Fruit fly (Drosophila melanogaster) whole organism, adult: Measurements from ENCODE around the gene CG4291.

Source experiments
- CG11617 ChIP-seq: fragments of 200-800 bp; sonication (Bioruptor generic); optimal IDR thresholded peaks from 2 replicates; lab custom pipeline; 2017; ENCODE audit warnings: mild to moderate bottlenecking, missing biosample characterization, missing genetic modification reagents, missing genetic modification characterization
- CG12768 ChIP-seq: fragments of 200-800 bp; sonication (Bioruptor generic); optimal IDR thresholded peaks from 2 replicates; lab custom pipeline; 2017; ENCODE audit warnings: missing biosample characterization, missing genetic modification characterization, mild to moderate bottlenecking, moderate library complexity, missing genetic modification reagents
- CG14711 ChIP-seq: fragments of 200-800 bp; sonication (Bioruptor generic); optimal IDR thresholded peaks from 2 replicates; lab custom pipeline; 2018; ENCODE audit warnings: missing biosample characterization, mild to moderate bottlenecking, missing genetic modification characterization, moderate library complexity
- CG1620 ChIP-seq: fragments of 200-800 bp; sonication (Bioruptor generic); optimal IDR thresholded peaks from 2 replicates; lab custom pipeline; 2016; ENCODE audit warnings: missing biosample characterization, missing genetic modification characterization
- CG33017 ChIP-seq: fragments of 200-800 bp; sonication (Bioruptor generic); optimal IDR thresholded peaks from 2 replicates; lab custom pipeline; 2018; ENCODE audit warnings: missing biosample characterization, mild to moderate bottlenecking, missing genetic modification characterization, moderate library complexity
- CG5204 ChIP-seq: fragments of 200-800 bp; sonication (Bioruptor generic); optimal IDR thresholded peaks from 2 replicates; lab custom pipeline; 2016; ENCODE audit warnings: missing biosample characterization, missing genetic modification characterization
- CG7045 ChIP-seq: fragments of 200-800 bp; sonication (Bioruptor generic); optimal IDR thresholded peaks from 2 replicates; lab custom pipeline; 2017; ENCODE audit warnings: missing biosample characterization, mild to moderate bottlenecking, missing genetic modification characterization
- CG7101 ChIP-seq: fragments of 200-800 bp; sonication (Bioruptor generic); optimal IDR thresholded peaks from 2 replicates; lab custom pipeline; 2018; ENCODE audit warnings: missing biosample characterization, mild to moderate bottlenecking, missing genetic modification characterization, moderate library complexity
- Clk ChIP-seq: fragments of 200-800 bp; sonication (Bioruptor generic); optimal IDR thresholded peaks from 2 replicates; lab custom pipeline; 2017; ENCODE audit warnings: missing biosample characterization, missing genetic modification characterization
- Crg-1 ChIP-seq: fragments of 200-800 bp; sonication (Bioruptor generic); optimal IDR thresholded peaks from 2 replicates; lab custom pipeline; 2016; ENCODE audit warnings: missing biosample characterization, missing genetic modification characterization
- Hr96 ChIP-seq: fragments of 200-800 bp; sonication (Bioruptor generic); optimal IDR thresholded peaks from 2 replicates; lab custom pipeline; 2016; ENCODE audit warnings: missing biosample characterization, missing genetic modification characterization
- Mnt ChIP-seq: fragments of 200-800 bp; sonication (Bioruptor generic); optimal IDR thresholded peaks from 2 replicates; lab custom pipeline; 2016; ENCODE audit warnings: missing biosample characterization, mild to moderate bottlenecking, missing genetic modification characterization
- bab1 ChIP-seq: fragments of 200-800 bp; sonication (Bioruptor generic); optimal IDR thresholded peaks from 3 replicates; lab custom pipeline; 2019; ENCODE audit warnings: missing biosample characterization, mild to moderate bottlenecking, missing genetic modification characterization, moderate library complexity
- cic ChIP-seq: fragments of 200-800 bp; sonication (Bioruptor generic); optimal IDR thresholded peaks from 2 replicates; lab custom pipeline; 2017; ENCODE audit warnings: missing biosample characterization, mild to moderate bottlenecking, missing genetic modification characterization, moderate library complexity
- cnc ChIP-seq, 2 experiments: fragments of >200 bp; optimal IDR thresholded peaks; 2 replicates each; lab custom pipeline; 2017
- kay ChIP-seq: fragments of 200-800 bp; sonication (Bioruptor generic); peaks from one replicate; lab custom pipeline; 2016; ENCODE audit warnings: missing biosample characterization, missing genetic modification characterization, borderline replicate concordance
- ovo ChIP-seq: fragments of 200-800 bp; sonication (Bioruptor generic); optimal IDR thresholded peaks from 2 replicates; lab custom pipeline; 2016; ENCODE audit warnings: missing biosample characterization, missing genetic modification characterization
- pad ChIP-seq: fragments of 200-800 bp; sonication (Bioruptor generic); optimal IDR thresholded peaks from 3 replicates; lab custom pipeline; 2017; ENCODE audit warnings: missing biosample characterization, missing genetic modification characterization, mild to moderate bottlenecking, moderate library complexity, missing genetic modification reagents
- tj ChIP-seq: fragments of 200-800 bp; sonication (Bioruptor generic); optimal IDR thresholded peaks from 3 replicates; lab custom pipeline; 2017; ENCODE audit warnings: missing biosample characterization, mild to moderate bottlenecking, missing genetic modification characterization, moderate library complexity
- toe ChIP-seq: fragments of 200-800 bp; sonication (Bioruptor generic); optimal IDR thresholded peaks from 2 replicates; lab custom pipeline; 2016; ENCODE audit warnings: missing biosample characterization, missing genetic modification characterization

Gene CG4291

DNA sequence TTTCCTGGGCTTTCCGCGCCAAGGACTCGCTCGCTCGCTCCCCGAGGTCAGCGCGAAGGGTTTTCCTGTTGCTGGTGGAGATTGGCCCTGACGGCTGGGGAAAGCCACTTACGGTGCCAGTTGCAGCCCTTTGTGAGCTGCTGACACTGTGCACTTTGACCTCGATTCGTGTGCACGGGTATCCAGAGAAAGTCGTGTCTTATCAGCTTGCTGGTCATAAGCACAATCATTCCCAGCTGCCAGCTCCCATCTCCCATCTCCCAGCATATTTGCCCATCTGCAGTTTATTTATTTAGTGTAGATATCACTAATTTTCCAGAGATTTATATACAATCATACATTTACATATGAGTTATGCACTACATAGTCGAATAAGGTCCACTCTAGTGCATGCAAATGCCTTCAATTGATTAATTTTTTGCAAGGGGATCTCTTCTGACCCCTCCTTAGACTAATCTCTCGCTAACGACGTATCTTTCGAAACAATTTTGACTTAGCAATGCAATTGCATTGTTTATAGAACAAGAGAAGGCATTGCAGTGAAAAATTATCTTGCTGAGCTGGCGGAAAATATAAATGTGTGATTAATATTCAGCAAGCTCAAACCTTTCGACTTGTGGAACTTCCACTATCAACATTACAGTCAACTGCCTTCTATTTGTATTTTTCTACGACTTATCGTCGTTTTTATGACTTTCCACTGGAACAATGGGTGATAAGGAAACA is 30.4 kb downstream of the CG4291 start:
- TF ChIP-seq toe (GFP tag; lab: Kevin White, UChicago) (no peak), tj (GFP tag; lab: Kevin White, UChicago) (peak; percentile 93), CG11617 (GFP tag; lab: Kevin White, UChicago) (no peak), Clk (GFP tag; lab: Kevin White, UChicago) (no peak), kay (GFP tag; lab: Kevin White, UChicago) (no peak), CG5204 (no peak), Crg-1 (GFP tag; lab: Kevin White, UChicago) (peak; percentile 16), CG7101 (tag; lab: Kevin White, UChicago) (peak; percentile 4), pad (GFP tag; lab: Kevin White, UChicago) (no peak), cic (peak; percentile 21), Mnt (no peak), CG7045 (no peak)

DNA sequence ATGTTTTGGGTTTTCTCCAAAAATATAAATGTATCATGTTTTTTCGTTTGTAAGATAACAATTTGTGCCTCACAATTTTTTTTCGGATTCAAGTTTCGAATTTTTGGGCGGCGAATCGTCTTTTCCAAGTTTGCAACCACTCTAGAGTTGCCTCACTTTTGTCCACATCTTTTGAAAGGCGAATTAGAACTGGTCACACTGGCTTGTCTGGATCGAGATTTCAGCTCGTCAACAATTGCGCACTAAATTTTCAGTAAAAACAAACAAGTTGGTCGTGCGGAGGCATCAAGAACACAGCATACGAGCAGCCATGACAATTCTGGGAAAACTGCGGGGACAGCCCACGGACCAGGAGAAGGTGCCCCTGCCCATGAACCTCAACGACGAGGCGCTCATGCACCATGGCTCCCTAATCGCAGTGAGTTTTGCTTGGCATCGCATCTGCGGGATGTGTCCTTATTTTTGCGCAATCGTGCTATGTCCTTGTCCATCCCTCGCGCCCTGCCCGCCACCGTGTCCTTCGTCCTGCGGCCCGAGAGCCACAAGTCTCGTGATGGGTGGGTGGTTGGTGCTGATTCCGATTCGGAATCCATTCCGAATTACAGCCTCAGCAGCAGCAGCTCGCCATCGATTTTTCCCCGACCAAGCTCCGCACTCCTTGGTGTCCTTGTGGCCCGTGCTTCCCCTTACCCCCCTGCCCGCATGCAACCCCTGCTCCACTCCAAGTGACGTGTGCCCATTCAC is 31.1 kb downstream of the CG4291 start, which contains the start of gene CG3662:
CG3662 (plus strand) TSS at position 48 of the 744 bp plus-strand sequence.
- TF ChIP-seq CG7045 (no peak), kay (GFP tag; lab: Kevin White, UChicago) (no peak), CG33017 (peak; percentile 14), Hr96 (GFP tag; lab: Kevin White, UChicago) (peak; percentile 9), tj (GFP tag; lab: Kevin White, UChicago) (no peak), bab1 (GFP tag; lab: Kevin White, UChicago) (peak; percentile 68), CG12768 (GFP tag; lab: Kevin White, UChicago) (peak; percentile 20), pad (GFP tag; lab: Kevin White, UChicago) (no peak), Crg-1 (GFP tag; lab: Kevin White, UChicago) (peak; percentile 10), CG7101 (tag; lab: Kevin White, UChicago) (peak; percentile 37), cic (no peak), CG14711 (tag; lab: Kevin White, UChicago) (peak; percentile 97), CG1620 (GFP tag; lab: Kevin White, UChicago) (no peak), ovo (GFP tag; lab: Kevin White, UChicago) (no peak), Clk (GFP tag; lab: Kevin White, UChicago) (no peak), Mnt (peak; percentile 30), cnc (optimal IDR thresholded peaks at IDR 0.05; lab: Kevin White, UChicago) (no peak), toe (GFP tag; lab: Kevin White, UChicago) (no peak), CG11617 (GFP tag; lab: Kevin White, UChicago) (peak; percentile 4), CG5204 (no peak)

- TF ChIP-seq cnc (optimal IDR thresholded peaks at IDR 0.05; lab: Kevin White, UChicago) (no peak), Hr96 (GFP tag; lab: Kevin White, UChicago) (peak; percentile 60), pad (GFP tag; lab: Kevin White, UChicago) (peak; percentile 55), cic (peak; percentile 21), tj (GFP tag; lab: Kevin White, UChicago) (peak; percentile 79), CG33017 (peak; percentile 46), toe (GFP tag; lab: Kevin White, UChicago) (peak; percentile 86), bab1 (GFP tag; lab: Kevin White, UChicago) (peak; percentile 53), CG11617 (GFP tag; lab: Kevin White, UChicago) (peak; percentile 78), ovo (GFP tag; lab: Kevin White, UChicago) (no peak), CG1620 (GFP tag; lab: Kevin White, UChicago) (peak; percentile 71), Mnt (peak; percentile 64), CG14711 (tag; lab: Kevin White, UChicago) (peak; percentile 68), Crg-1 (GFP tag; lab: Kevin White, UChicago) (peak; percentile 66), CG7101 (tag; lab: Kevin White, UChicago) (peak; percentile 75), kay (GFP tag; lab: Kevin White, UChicago) (no peak), CG7045 (peak; percentile 59), CG5204 (no peak), Clk (GFP tag; lab: Kevin White, UChicago) (peak; percentile 42), CG12768 (GFP tag; lab: Kevin White, UChicago) (peak; percentile 41)
These were observed 33.1 kb downstream of the CG4291 start, which contains the start of the genes PGAP2 and Clp for dm6 chr2L:819315-820032. Gene PGAP2 (minus strand): TSS chr2L:819508. Gene Clp (plus strand): TSS chr2L:819964.

DNA sequence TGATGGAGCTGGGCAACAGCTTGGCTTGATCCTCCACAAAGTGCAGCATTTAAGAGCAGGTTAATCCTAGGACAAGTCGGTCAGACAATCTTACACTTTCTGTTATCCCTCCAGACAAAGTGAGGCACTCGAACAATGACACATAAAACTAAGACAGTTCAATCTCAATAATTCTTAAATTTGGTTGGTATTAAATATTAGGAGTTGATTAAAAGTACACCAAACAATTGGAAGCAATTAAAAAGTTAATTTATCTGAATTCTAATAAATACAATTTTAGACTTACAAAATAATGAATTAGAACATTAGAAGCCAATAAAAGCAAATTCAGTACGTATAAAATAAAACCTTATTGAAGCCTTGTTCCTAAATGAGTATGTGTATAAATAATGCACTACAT is 34.7 kb downstream of the CG4291 start, which contains the start of gene CG15880:
CG15880 (minus strand) TSS at position 101 of the 400 bp plus-strand sequence.
- TF ChIP-seq CG12768 (GFP tag; lab: Kevin White, UChicago) (no peak), CG5204 (no peak), CG7045 (no peak)

- TF ChIP-seq kay (GFP tag; lab: Kevin White, UChicago) (no peak), CG7101 (tag; lab: Kevin White, UChicago) (peak; percentile 11), CG12768 (GFP tag; lab: Kevin White, UChicago) (peak; percentile 25), pad (GFP tag; lab: Kevin White, UChicago) (no peak), CG7045 (no peak), toe (GFP tag; lab: Kevin White, UChicago) (no peak), cnc (optimal IDR thresholded peaks at IDR 0.05; lab: Kevin White, UChicago) (no peak), CG5204 (no peak), bab1 (GFP tag; lab: Kevin White, UChicago) (peak; percentile 37), ovo (GFP tag; lab: Kevin White, UChicago) (no peak), Mnt (peak; percentile 24), CG11617 (GFP tag; lab: Kevin White, UChicago) (no peak), CG1620 (GFP tag; lab: Kevin White, UChicago) (no peak), Crg-1 (GFP tag; lab: Kevin White, UChicago) (no peak), cic (no peak), CG33017 (no peak), CG14711 (tag; lab: Kevin White, UChicago) (no peak), Hr96 (GFP tag; lab: Kevin White, UChicago) (peak; percentile 12), tj (GFP tag; lab: Kevin White, UChicago) (peak; percentile 16), Clk (GFP tag; lab: Kevin White, UChicago) (no peak)
These were observed 36.6 kb downstream of the CG4291 start, which contains the start of the genes Saf6 and Pex12 for dm6 chr2L:815785-816389. Gene Saf6 (minus strand): TSS chr2L:815950. Gene Pex12 (plus strand): TSS chr2L:815993.
